Worm (Caenorhabditis elegans) whole organism, early embryonic: ENCODE measurements around the gene F38E11.6.

Experiments
- B0310.2 ChIP-seq: sonication (generic microtip); optimal IDR thresholded peaks from 2 replicates; lab custom pipeline; 2016; ENCODE audit warnings: mild to moderate bottlenecking, missing genetic modification characterization, missing compliant biosample characterization
- F13C5.2 ChIP-seq: sonication (generic microtip); optimal IDR thresholded peaks from 2 replicates; lab custom pipeline; 2017; ENCODE audit warnings: mild to moderate bottlenecking, missing genetic modification characterization, inconsistent platforms, missing compliant biosample characterization
- aly-1 ChIP-seq: sonication (generic microtip); optimal IDR thresholded peaks from 2 replicates; lab custom pipeline; 2016; ENCODE audit warnings: missing genetic modification characterization, missing compliant biosample characterization
- ama-1 ChIP-seq: fragments of 150-350 bp; optimal IDR thresholded peaks from 2 replicates; lab custom pipeline; 2014
- ceh-13 ChIP-seq: fragments of 200-800 bp; sonication (Bioruptor generic); optimal IDR thresholded peaks from 2 replicates; lab custom pipeline; 2018; ENCODE audit warnings: mild to moderate bottlenecking, missing genetic modification characterization, missing compliant biosample characterization
- ceh-36 ChIP-seq: sonication (generic microtip); optimal IDR thresholded peaks from 2 replicates; lab custom pipeline; 2016; ENCODE audit warnings: missing genetic modification characterization, inconsistent platforms, missing compliant biosample characterization
- ets-7 ChIP-seq: sonication (generic microtip); optimal IDR thresholded peaks from 2 replicates; lab custom pipeline; 2016; ENCODE audit warnings: missing genotype, missing genetic modification characterization, missing compliant biosample characterization
- flt-1 ChIP-seq: fragments of 200-800 bp; sonication (Bioruptor generic); IDR thresholded peaks from 2 replicates; pipeline ENCODE4 v1.3.6; 2022; ENCODE audit warnings: missing genetic modification characterization, missing compliant biosample characterization
- hmbx-1 ChIP-seq: sonication (generic microtip); optimal IDR thresholded peaks from 2 replicates; lab custom pipeline; 2016; ENCODE audit warnings: mild to moderate bottlenecking, missing genetic modification characterization, missing compliant biosample characterization
- hmg-4 ChIP-seq: fragments of 200-800 bp; sonication (Bioruptor generic); optimal IDR thresholded peaks from 2 replicates; lab custom pipeline; 2018; ENCODE audit warnings: mild to moderate bottlenecking, missing genetic modification characterization, missing compliant biosample characterization
- hnd-1 ChIP-seq: sonication (generic microtip); optimal IDR thresholded peaks from 2 replicates; lab custom pipeline; 2016; ENCODE audit warnings: missing genetic modification characterization, missing compliant biosample characterization
- pes-1 ChIP-seq: fragments of 200-800 bp; sonication (Bioruptor generic); IDR thresholded peaks from 2 replicates; pipeline ENCODE4 v1.3.6; 2022; ENCODE audit warnings: missing genetic modification reagents, missing genetic modification characterization, missing compliant biosample characterization
- scrt-1 ChIP-seq: fragments of 200-800 bp; sonication (Bioruptor generic); IDR thresholded peaks from 2 replicates; pipeline ENCODE4 v1.3.6; 2022; ENCODE audit warnings: missing genetic modification characterization, missing compliant biosample characterization
- sea-1 ChIP-seq: fragments of 200-800 bp; sonication (Bioruptor generic); conservative IDR thresholded peaks from 2 replicates; pipeline ENCODE4 v1.3.6; 2022; ENCODE audit warnings: missing genetic modification characterization, missing compliant biosample characterization
- tbx-11 ChIP-seq: fragments of 200-800 bp; sonication (Bioruptor generic); IDR thresholded peaks from 2 replicates; pipeline ENCODE4 v1.3.6; 2022; ENCODE audit warnings: missing genetic modification characterization, missing compliant biosample characterization
- tbx-37 ChIP-seq: fragments of 200-800 bp; sonication (Bioruptor generic); conservative IDR thresholded peaks from 2 replicates; pipeline ENCODE4 v1.3.6; 2022; ENCODE audit warnings: missing genetic modification reagents, missing genetic modification characterization, missing compliant biosample characterization
- tra-4 ChIP-seq: sonication (generic microtip); optimal IDR thresholded peaks from 2 replicates; lab custom pipeline; 2017; ENCODE audit warnings: missing genetic modification characterization, missing compliant biosample characterization

Gene F38E11.6

ce11 chrIV:9457400-9457799, 9.9 kb downstream of the F38E11.6 start, which contains the start of gene cutl-17:
TSS of gene cutl-17 (minus strand) at chrIV:9457500.
- TF ChIP-seq ets-7 (no peak), pes-1 (GFP tag; lab: Robert Waterston, UW) (no peak), ceh-13 (GFP tag; lab: Kevin White, UChicago) (no peak), ama-1 (lab: Kevin White, UChicago) (no peak), ceh-36 (tag; lab: Kevin White, UChicago) (no peak), hnd-1 (tag; lab: Kevin White, UChicago) (no peak), hmg-4 (no peak), B0310.2 (tag; lab: Kevin White, UChicago) (no peak), F13C5.2 (tag; lab: Kevin White, UChicago) (no peak), sea-1 (GFP tag; lab: Robert Waterston, UW) (no peak), aly-1 (no peak), hmbx-1 (tag; lab: Kevin White, UChicago) (no peak), flt-1 (GFP tag; lab: Robert Waterston, UW) (no peak), scrt-1 (GFP tag; lab: Robert Waterston, UW) (no peak), tbx-11 (GFP tag; lab: Robert Waterston, UW) (no peak), tra-4 (no peak)

DNA sequence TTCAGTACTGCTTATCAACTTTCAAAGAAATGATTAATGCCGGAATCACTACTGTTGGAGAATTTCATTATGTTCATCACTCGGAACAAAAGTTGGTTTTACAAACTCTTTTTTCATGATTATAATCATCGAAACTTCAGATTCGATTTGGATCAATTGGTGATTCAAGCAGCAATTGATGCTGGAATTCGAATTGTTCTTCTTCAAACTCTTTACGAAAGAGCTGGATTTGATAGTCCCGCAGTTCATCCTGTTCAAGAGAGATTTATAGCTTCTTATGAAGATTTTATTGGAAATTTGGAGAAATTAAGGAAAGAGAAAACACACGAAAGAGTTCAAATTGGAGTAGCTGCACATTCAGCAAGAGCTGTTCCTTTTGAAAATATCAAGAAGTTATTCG, 15.5 kb downstream of the F38E11.6 start:
- no peak for TF ChIP-seq tbx-11 (GFP tag; lab: Robert Waterston, UW)
- no peak for TF ChIP-seq aly-1
- TF ChIP-seq B0310.2 (tag; lab: Kevin White, UChicago), result no peak
- TF ChIP-seq ceh-13 (GFP tag; lab: Kevin White, UChicago), result no peak
- no peak for TF ChIP-seq scrt-1 (GFP tag; lab: Robert Waterston, UW)
- TF ChIP-seq ceh-36 (tag; lab: Kevin White, UChicago), result no peak
- no peak for TF ChIP-seq hnd-1 (tag; lab: Kevin White, UChicago)
- no peak for TF ChIP-seq flt-1 (GFP tag; lab: Robert Waterston, UW)
- TF ChIP-seq ets-7, result no peak
- TF ChIP-seq tra-4, result no peak
- TF ChIP-seq sea-1 (GFP tag; lab: Robert Waterston, UW), result no peak
- TF ChIP-seq hmbx-1 (tag; lab: Kevin White, UChicago), result no peak
- TF ChIP-seq tbx-37 (GFP tag; lab: Robert Waterston, UW), result no peak
- no peak for TF ChIP-seq hmg-4
- no peak for TF ChIP-seq pes-1 (GFP tag; lab: Robert Waterston, UW)
- TF ChIP-seq ama-1 (lab: Kevin White, UChicago), result no peak
- no peak for TF ChIP-seq F13C5.2 (tag; lab: Kevin White, UChicago)

ce11 chrIV:9450375-9450774, 16.9 kb downstream of the F38E11.6 start, which contains the start of gene cpin-1:
TSS of gene cpin-1 (plus strand) at chrIV:9450675.
- TF ChIP-seq tra-4 (no peak), hmbx-1 (tag; lab: Kevin White, UChicago) (no peak), ceh-36 (tag; lab: Kevin White, UChicago) (no peak), scrt-1 (GFP tag; lab: Robert Waterston, UW) (no peak), F13C5.2 (tag; lab: Kevin White, UChicago) (no peak), ceh-13 (GFP tag; lab: Kevin White, UChicago) (no peak), hmg-4 (no peak), aly-1 (no peak), B0310.2 (tag; lab: Kevin White, UChicago) (no peak), tbx-37 (GFP tag; lab: Robert Waterston, UW) (no peak), tbx-11 (GFP tag; lab: Robert Waterston, UW) (no peak), pes-1 (GFP tag; lab: Robert Waterston, UW) (no peak), flt-1 (GFP tag; lab: Robert Waterston, UW) (no peak)

ce11 chrIV:9447209-9447608, 20.1 kb downstream of the F38E11.6 start, which contains the start of gene hsp-12.6:
TSS of gene hsp-12.6 (minus strand) at chrIV:9447228.
- no peak for TF ChIP-seq tra-4

ce11 chrIV:9445407-9445806, 21.9 kb downstream of the F38E11.6 start, which contains the start of gene hsp-12.3:
TSS of gene hsp-12.3 (minus strand) at chrIV:9445507.
- TF ChIP-seq ama-1 (lab: Kevin White, UChicago) (no peak), scrt-1 (GFP tag; lab: Robert Waterston, UW) (no peak), tra-4 (no peak), tbx-11 (GFP tag; lab: Robert Waterston, UW) (no peak), pes-1 (GFP tag; lab: Robert Waterston, UW) (no peak), aly-1 (no peak), tbx-37 (GFP tag; lab: Robert Waterston, UW) (no peak), B0310.2 (tag; lab: Kevin White, UChicago) (no peak)

DNA sequence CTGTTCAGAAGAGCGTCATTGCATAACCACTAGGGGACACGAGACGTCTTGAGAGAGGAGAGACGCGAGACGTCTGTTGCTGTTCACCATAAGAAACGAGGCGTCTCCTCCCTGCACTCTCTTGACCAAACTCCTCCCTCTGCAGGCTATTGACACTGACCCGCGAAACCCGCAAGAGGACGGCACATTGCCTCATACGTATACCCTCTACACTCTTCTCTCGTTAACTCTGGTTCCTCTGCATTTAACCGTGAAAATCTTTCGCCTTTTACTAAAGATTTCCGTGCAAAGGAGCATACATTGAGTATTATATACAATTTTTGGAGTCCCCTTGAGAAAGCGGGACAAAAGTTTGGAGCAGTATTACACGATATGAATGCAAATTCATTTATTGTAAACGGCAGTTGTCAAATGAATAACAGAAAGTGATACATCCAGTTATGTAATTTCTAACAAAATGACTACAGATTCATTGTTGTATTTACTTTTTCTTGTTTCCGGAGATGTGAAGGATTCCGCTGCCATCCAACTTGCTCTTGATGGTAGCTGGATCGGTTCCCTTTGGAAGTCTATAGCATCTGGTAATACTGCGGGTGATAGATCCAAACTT, 22.8 kb downstream of the F38E11.6 start:
- TF ChIP-seq sea-1 (GFP tag; lab: Robert Waterston, UW) (0 out of 2 replicates have a peak, but pooled peaks have one; percentile 19), B0310.2 (tag; lab: Kevin White, UChicago) (peak; percentile 3), ceh-13 (GFP tag; lab: Kevin White, UChicago) (no peak), ama-1 (lab: Kevin White, UChicago) (peak; percentile 93), F13C5.2 (tag; lab: Kevin White, UChicago) (peak; percentile 85), hmg-4 (peak; percentile 57), tbx-11 (GFP tag; lab: Robert Waterston, UW) (no peak), flt-1 (GFP tag; lab: Robert Waterston, UW) (peak; percentile 69)

- TF ChIP-seq scrt-1 (GFP tag; lab: Robert Waterston, UW) (no peak), tra-4 (no peak), tbx-11 (GFP tag; lab: Robert Waterston, UW) (no peak), flt-1 (GFP tag; lab: Robert Waterston, UW) (no peak), hnd-1 (tag; lab: Kevin White, UChicago) (no peak), ets-7 (no peak)
Observed at ce11 chrIV:9443940-9444339, 23.4 kb downstream of the F38E11.6 start, which contains the start of gene F38E11.9. TSS of gene F38E11.9 (minus strand) at chrIV:9444040.
